Fruit fly (Drosophila melanogaster): Measurements from ENCODE around the gene CG10565.

The CG10565 gene

dm6 chr3L:21135850-21136249, 303 bp downstream of the CG10565 start (continued):
- no peak for TF ChIP-seq Spps (tag; optimal IDR thresholded peaks at IDR 0.05)
- no peak for TF ChIP-seq CG10209 (GFP tag; optimal IDR thresholded peaks at IDR 0.05)
- peak; percentile 75 for TF ChIP-seq CG15514 (GFP tag; optimal IDR thresholded peaks at IDR 0.05)
- TF ChIP-seq CG12391 (tag; optimal IDR thresholded peaks at IDR 0.05), result peak; percentile 37
- peak; percentile 89 for TF ChIP-seq hbn (GFP tag; IDR thresholded peaks at IDR 0.05; ENCODE audit: partially characterized antibody)
- no peak for TF ChIP-seq fru (optimal IDR thresholded peaks at IDR 0.05)
- TF ChIP-seq mam (GFP tag; optimal IDR thresholded peaks at IDR 0.05), result no peak
- peak in 1 of 2 experiments; percentile 10 for TF ChIP-seq insv (GFP tag; optimal IDR thresholded peaks at IDR 0.05)
- no peak for TF ChIP-seq CG1832 (GFP tag; optimal IDR thresholded peaks at IDR 0.05)
- TF ChIP-seq bigmax (GFP tag; optimal IDR thresholded peaks at IDR 0.05), result no peak
- TF ChIP-seq Neu2 (GFP tag; optimal IDR thresholded peaks at IDR 0.05; ENCODE audit: borderline replicate concordance), result peak; percentile 2
- no peak for TF ChIP-seq crc (GFP tag; optimal IDR thresholded peaks at IDR 0.05)
- no peak for TF ChIP-seq so (GFP tag; IDR thresholded peaks at IDR 0.05)
- TF ChIP-seq CG11093 (GFP tag; IDR thresholded peaks at IDR 0.05), result no peak
- TF ChIP-seq CG7357 (GFP tag; IDR thresholded peaks at IDR 0.05), result no peak
- peak; percentile 62 for TF ChIP-seq CG10267 (tag; optimal IDR thresholded peaks at IDR 0.05)
- TF ChIP-seq CG18599 (GFP tag; optimal IDR thresholded peaks at IDR 0.05), result no peak
- peak; percentile 95 for TF ChIP-seq Elba2 (GFP tag; optimal IDR thresholded peaks at IDR 0.05)
- TF ChIP-seq BEAF-32 (GFP tag; optimal IDR thresholded peaks at IDR 0.05), result peak; percentile 80
- TF ChIP-seq bowl (GFP tag; IDR thresholded peaks at IDR 0.05), result no peak
- no peak for TF ChIP-seq Hmx (GFP tag; optimal IDR thresholded peaks at IDR 0.05)
- no peak for TF ChIP-seq ind (GFP tag; optimal IDR thresholded peaks at IDR 0.05)
- peak; percentile 96 for TF ChIP-seq dm (GFP tag; optimal IDR thresholded peaks at IDR 0.05)
- TF ChIP-seq lmd (GFP tag; IDR thresholded peaks at IDR 0.05), result no peak
- TF ChIP-seq CG1602 (GFP tag; optimal IDR thresholded peaks at IDR 0.05), result no peak
- TF ChIP-seq h (optimal IDR thresholded peaks at IDR 0.05), result no peak
- no peak for TF ChIP-seq HLHmδ (GFP tag; optimal IDR thresholded peaks at IDR 0.05)
- no peak for TF ChIP-seq CG12942 (GFP tag; optimal IDR thresholded peaks at IDR 0.05)
- no peak for TF ChIP-seq Dip2 (GFP tag; IDR thresholded peaks at IDR 0.05)
- TF ChIP-seq ap (GFP tag; IDR thresholded peaks at IDR 0.05), result no peak
- TF ChIP-seq br (optimal IDR thresholded peaks at IDR 0.05), result no peak
- no peak for TF ChIP-seq D (optimal IDR thresholded peaks at IDR 0.05)
- TF ChIP-seq D (GFP tag; optimal IDR thresholded peaks at IDR 0.05), result no peak
- TF ChIP-seq CG2129 (GFP tag; IDR thresholded peaks at IDR 0.05; ENCODE audit: partially characterized antibody), result peak; percentile 46; the same call in 1 of the 2 replicates
- peak; percentile 79 for TF ChIP-seq Myb (GFP tag; optimal IDR thresholded peaks at IDR 0.05)
- TF ChIP-seq CG4820 (GFP tag; optimal IDR thresholded peaks at IDR 0.05), result no peak
- TF ChIP-seq toy (GFP tag; IDR thresholded peaks at IDR 0.05), result no peak
- no peak for TF ChIP-seq grn (GFP tag; optimal IDR thresholded peaks at IDR 0.05)
- TF ChIP-seq schlank (tag; optimal IDR thresholded peaks at IDR 0.05), result no peak
- peak; percentile 7 for TF ChIP-seq NC2β (GFP tag; optimal IDR thresholded peaks at IDR 0.05)
- no peak for TF ChIP-seq Poxn (GFP tag; IDR thresholded peaks at IDR 0.05)
- TF ChIP-seq chif (GFP tag; optimal IDR thresholded peaks at IDR 0.05), result no peak
- TF ChIP-seq Ravus (GFP tag; IDR thresholded peaks at IDR 0.05), result no peak
- no peak for TF ChIP-seq HHEX (GFP tag; optimal IDR thresholded peaks at IDR 0.05)
- TF ChIP-seq da (GFP tag; optimal IDR thresholded peaks at IDR 0.05), result no peak

Data from whole organism, embryonic.